Worm (Caenorhabditis elegans): Measurements from ENCODE around the gene F35B12.10.

Gene F35B12.10

DNA sequence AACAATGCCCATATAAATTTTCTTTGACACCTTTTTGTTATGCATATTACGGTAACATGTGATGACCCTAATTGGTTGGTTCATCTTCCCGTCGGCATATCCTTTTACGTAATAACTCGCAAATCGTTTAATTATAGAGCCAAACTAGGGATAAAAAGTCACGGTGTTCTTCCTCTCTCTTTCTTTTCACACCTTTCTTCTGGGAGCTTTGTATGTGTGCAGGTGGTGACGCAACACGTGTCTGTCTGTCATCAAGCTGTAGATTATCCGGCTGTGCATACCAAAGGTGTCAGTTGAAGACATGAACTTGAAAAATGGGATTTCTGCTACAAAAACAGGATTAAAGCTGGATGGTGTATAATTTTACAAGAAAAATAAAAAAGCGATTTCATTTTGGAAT, 31.5 kb upstream of the F35B12.10 start:
- TF ChIP-seq dpl-1 (GFP tag; optimal IDR thresholded peaks at IDR 0.05): no peak
- no peak for TF ChIP-seq hmg-1.1 (GFP tag; IDR thresholded peaks at IDR 0.05)
- TF ChIP-seq gei-8 (GFP tag; optimal IDR thresholded peaks at IDR 0.05): no peak
- TF ChIP-seq snpc-1.2 (GFP tag; IDR thresholded peaks at IDR 0.05): no peak
- TF ChIP-seq egl-27 (tag; optimal IDR thresholded peaks at IDR 0.05): no peak
- no peak for TF ChIP-seq pqm-1 (tag; optimal IDR thresholded peaks at IDR 0.05)
- no peak for TF ChIP-seq ceh-44 (GFP tag; IDR thresholded peaks at IDR 0.05)
- TF ChIP-seq rbr-2 (tag; optimal IDR thresholded peaks at IDR 0.05): no peak
- TF ChIP-seq ZK337.2 (GFP tag; IDR thresholded peaks at IDR 0.05): no peak
- no peak for TF ChIP-seq skn-1 (tag; optimal IDR thresholded peaks at IDR 0.05)
- TF ChIP-seq ceh-28 (tag; optimal IDR thresholded peaks at IDR 0.05): no peak
- no peak for TF ChIP-seq nhr-237 (tag; optimal IDR thresholded peaks at IDR 0.05)
- TF ChIP-seq zfp-2 (tag; optimal IDR thresholded peaks at IDR 0.05): no peak
- no peak for TF ChIP-seq Y5F2A.4 (GFP tag; optimal IDR thresholded peaks at IDR 0.05)
- TF ChIP-seq mxl-2 (GFP tag; conservative IDR thresholded peaks at IDR 0.05): no peak
- no peak for TF ChIP-seq lin-1 (GFP tag; IDR thresholded peaks at IDR 0.05)
- TF ChIP-seq nhr-77 (tag; optimal IDR thresholded peaks at IDR 0.05): no peak
- no peak for TF ChIP-seq lim-7 (GFP tag; IDR thresholded peaks at IDR 0.05)
- TF ChIP-seq spr-3 (GFP tag; optimal IDR thresholded peaks at IDR 0.05): no peak
- TF ChIP-seq zag-1 (tag; optimal IDR thresholded peaks at IDR 0.05): no peak

DNA sequence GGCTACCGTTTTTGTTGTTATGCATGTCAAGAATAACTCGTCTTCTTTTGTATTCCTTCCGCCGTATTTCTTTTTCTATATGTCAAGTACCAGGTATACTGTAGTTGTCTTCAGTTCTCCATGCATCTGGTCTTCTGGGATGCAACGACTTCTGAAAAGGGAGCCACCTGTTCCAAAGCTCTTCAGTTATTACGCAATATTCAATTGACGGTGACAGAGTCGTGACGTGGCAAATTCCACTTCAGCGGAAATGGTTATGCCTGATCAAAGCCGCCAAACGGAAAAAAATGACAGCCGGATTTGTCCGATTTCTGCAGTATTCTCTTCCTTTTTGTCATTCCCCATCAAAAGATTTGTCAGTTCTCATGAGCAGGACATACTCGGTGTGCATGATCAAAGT, 27.4 kb upstream of the F35B12.10 start:
- TF ChIP-seq Y75B8A.6 (GFP tag; IDR thresholded peaks at IDR 0.05) (no peak), snpc-4 (tag; optimal IDR thresholded peaks at IDR 0.05) (no peak), arid-1 (GFP tag; conservative IDR thresholded peaks at IDR 0.05) (no peak), nhr-111 (GFP tag; optimal IDR thresholded peaks at IDR 0.05) (no peak), madf-9 (GFP tag; conservative IDR thresholded peaks at IDR 0.05) (no peak), lir-3 (tag; optimal IDR thresholded peaks at IDR 0.05) (no peak), egl-27 (tag; optimal IDR thresholded peaks at IDR 0.05) (no peak), sdz-12 (GFP tag; optimal IDR thresholded peaks at IDR 0.05) (no peak), Y5F2A.4 (GFP tag; optimal IDR thresholded peaks at IDR 0.05) (no peak), mes-2 (tag; optimal IDR thresholded peaks at IDR 0.05; ENCODE audit: poor library complexity, severe bottlenecking) (no peak), fos-1 (tag; optimal IDR thresholded peaks at IDR 0.05) (no peak), hlh-30 (tag; optimal IDR thresholded peaks at IDR 0.05; ENCODE audit: insufficient read depth) (no peak), ceh-82 (tag; optimal IDR thresholded peaks at IDR 0.05) (no peak), D1046.2 (GFP tag; IDR thresholded peaks at IDR 0.05) (no peak), pqm-1 (tag; optimal IDR thresholded peaks at IDR 0.05) (no peak)

DNA sequence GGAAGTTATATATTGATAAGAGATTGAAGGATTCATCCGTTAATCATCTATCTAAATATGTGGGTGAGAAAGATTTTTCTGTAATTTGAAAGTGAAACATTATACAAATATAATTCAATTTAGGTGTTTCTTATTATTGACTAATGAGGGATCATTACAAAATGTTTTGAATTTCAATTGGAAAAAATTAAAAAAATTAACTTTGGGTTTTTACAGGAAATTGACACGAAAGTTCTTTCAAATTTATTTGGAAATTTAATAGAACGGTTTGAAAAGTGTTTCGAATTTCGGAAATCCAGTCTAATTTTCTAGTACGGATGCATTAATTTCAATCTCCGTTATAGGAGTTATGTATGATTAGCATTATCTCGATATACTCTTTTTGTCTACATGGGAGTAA, 24.0 kb upstream of the F35B12.10 start:
- TF ChIP-seq unc-62 (GFP tag; optimal IDR thresholded peaks at IDR 0.05 in 1 of 2) (peak in 1 of 2 experiments; percentile 96), unc-62 (tag; optimal IDR thresholded peaks at IDR 0.05) (no peak), F49E8.2 (tag; optimal IDR thresholded peaks at IDR 0.05; ENCODE audit: borderline replicate concordance) (no peak), pqm-1 (tag; optimal IDR thresholded peaks at IDR 0.05) (no peak), lin-29 (GFP tag; IDR thresholded peaks at IDR 0.05) (no peak), hmg-1.1 (GFP tag; IDR thresholded peaks at IDR 0.05) (no peak), nhr-111 (GFP tag; optimal IDR thresholded peaks at IDR 0.05) (no peak)

DNA sequence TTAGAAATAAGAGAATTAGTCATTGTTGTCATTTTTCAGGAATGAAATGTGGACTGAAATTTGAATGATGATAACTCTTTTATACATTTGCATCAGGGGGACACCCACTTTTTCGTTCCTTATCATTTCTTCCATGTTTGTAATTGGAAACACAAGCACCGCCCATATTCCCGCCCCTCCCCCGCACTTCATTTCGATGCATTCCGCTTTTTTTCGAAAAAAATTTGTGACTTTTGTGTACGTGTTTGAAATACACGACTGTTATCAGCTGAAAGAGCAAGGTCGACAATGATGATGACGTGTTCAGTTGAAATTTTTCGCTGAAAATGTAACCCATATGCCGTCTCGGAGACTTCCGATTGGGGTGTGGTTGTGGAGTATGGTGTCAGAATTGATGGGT, 21.6 kb upstream of the F35B12.10 start, which contains the start of gene zip-10:
Gene zip-10, minus strand, starts transcription at position 43 of the 400 bp plus-strand sequence.
- no peak for TF ChIP-seq dmd-8 (GFP tag; IDR thresholded peaks at IDR 0.05)
- TF ChIP-seq Y5F2A.4 (GFP tag; optimal IDR thresholded peaks at IDR 0.05): no peak
- TF ChIP-seq ztf-7 (tag; optimal IDR thresholded peaks at IDR 0.05): peak; percentile 10
- TF ChIP-seq ceh-62 (tag; optimal IDR thresholded peaks at IDR 0.05): no peak
- no peak for TF ChIP-seq F49E8.2 (tag; optimal IDR thresholded peaks at IDR 0.05; ENCODE audit: borderline replicate concordance)
- TF ChIP-seq fkh-10 (GFP tag; optimal IDR thresholded peaks at IDR 0.05): no peak
- peak; percentile 7 for TF ChIP-seq nhr-77 (tag; optimal IDR thresholded peaks at IDR 0.05)
- 0 out of 2 replicates have a peak, but pooled peaks have one; percentile 38 for TF ChIP-seq nhr-41 (GFP tag; IDR thresholded peaks at IDR 0.05)
- no peak for TF ChIP-seq set-16 (GFP tag; IDR thresholded peaks at IDR 0.05)
- TF ChIP-seq dpl-1 (GFP tag; optimal IDR thresholded peaks at IDR 0.05): no peak
- no peak for TF ChIP-seq egl-43 (GFP tag; IDR thresholded peaks at IDR 0.05)
- no peak for TF ChIP-seq unc-62 (GFP tag; optimal IDR thresholded peaks at IDR 0.05 in 1 of 2)
- TF ChIP-seq unc-62 (tag; optimal IDR thresholded peaks at IDR 0.05): no peak
- TF ChIP-seq nhr-28 (tag; optimal IDR thresholded peaks at IDR 0.05): peak; percentile 58
- no peak for TF ChIP-seq nhr-76 (tag; optimal IDR thresholded peaks at IDR 0.05)
- no peak for TF ChIP-seq ceh-32 (tag; optimal IDR thresholded peaks at IDR 0.05; ENCODE audit: poor library complexity)
- TF ChIP-seq ceh-28 (tag; optimal IDR thresholded peaks at IDR 0.05): no peak
- TF ChIP-seq F26F4.8 (GFP tag; conservative IDR thresholded peaks at IDR 0.05): no peak

All from whole organism, L4 larva.